Worm (Caenorhabditis elegans): ENCODE data around the gene unc-53.

Gene unc-53

DNA sequence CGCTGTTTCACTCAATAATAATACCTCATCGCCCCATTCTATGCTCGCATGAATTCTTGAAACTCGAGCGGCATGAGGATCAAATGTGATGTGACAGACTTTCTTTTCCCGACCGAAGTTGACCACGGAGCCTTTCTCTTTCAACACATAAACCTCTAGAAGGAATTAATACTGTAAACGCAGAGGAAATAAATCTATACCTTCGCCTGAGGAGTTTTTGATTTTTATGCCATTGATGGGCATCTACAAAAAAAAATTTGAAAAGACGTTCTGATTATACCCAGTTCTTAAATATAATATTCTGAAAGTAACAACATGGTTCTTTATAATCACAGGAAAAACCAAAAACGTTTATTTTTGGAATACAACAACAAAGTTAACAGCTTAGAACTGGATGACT is 7.0 kb upstream of the unc-53 start, which contains the start of gene nbs-1:
nbs-1 (minus strand) TSS at position 246 of the 400 bp plus-strand sequence.
- TF ChIP-seq tbx-11 (GFP tag; IDR thresholded peaks at IDR 0.05) (no peak), B0310.2 (tag; optimal IDR thresholded peaks at IDR 0.05) (no peak)

DNA sequence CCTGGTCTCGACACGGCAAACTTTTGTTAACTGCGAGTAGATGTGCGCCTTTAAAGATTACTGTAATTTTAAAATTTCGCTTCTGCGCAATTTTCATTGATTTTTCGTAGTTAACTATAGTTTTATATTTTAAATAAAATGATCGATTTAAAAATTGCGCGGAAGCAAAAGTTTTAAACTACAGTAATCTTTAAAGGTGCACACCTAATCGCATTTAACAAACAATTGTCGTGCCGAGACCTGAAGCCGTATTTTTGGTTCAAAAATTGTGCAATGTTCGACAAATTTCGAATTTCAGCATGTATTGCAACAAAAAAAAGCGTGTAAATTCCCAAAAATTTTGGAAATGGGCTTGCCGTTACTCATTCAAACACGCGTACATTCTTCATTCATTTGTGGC is 5.2 kb upstream of the unc-53 start:
- TF ChIP-seq ceh-13 (GFP tag; optimal IDR thresholded peaks at IDR 0.05) (no peak), tra-4 (tag; optimal IDR thresholded peaks at IDR 0.05) (no peak), hmg-4 (GFP tag; optimal IDR thresholded peaks at IDR 0.05) (no peak), ceh-36 (tag; optimal IDR thresholded peaks at IDR 0.05) (no peak), F13C5.2 (tag; optimal IDR thresholded peaks at IDR 0.05) (no peak), aly-1 (tag; optimal IDR thresholded peaks at IDR 0.05) (no peak), hnd-1 (tag; optimal IDR thresholded peaks at IDR 0.05) (no peak)

DNA sequence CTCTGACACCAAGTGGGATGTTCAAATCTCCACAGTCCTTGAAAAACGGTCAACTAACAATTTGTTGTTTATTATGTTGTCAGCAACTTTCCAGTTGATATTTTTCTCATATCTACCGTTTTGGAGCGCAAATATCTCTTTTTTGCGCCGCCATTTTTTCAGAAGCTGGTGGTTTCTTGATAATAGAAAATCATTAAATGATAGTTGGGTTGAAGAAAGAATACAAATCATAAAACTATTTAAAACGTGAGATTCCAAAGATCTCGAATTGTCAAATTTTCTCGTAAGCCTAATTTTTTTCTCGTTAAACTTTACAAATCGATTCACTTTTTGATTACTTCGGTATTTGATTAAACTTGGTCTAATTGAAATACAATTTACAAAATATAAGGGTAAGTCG is 3.2 kb upstream of the unc-53 start, which contains the start of gene rpl-42:
rpl-42 (plus strand) TSS at position 301 of the 400 bp plus-strand sequence.
- TF ChIP-seq sea-1 (GFP tag; conservative IDR thresholded peaks at IDR 0.05) (no peak), pes-1 (GFP tag; IDR thresholded peaks at IDR 0.05) (no peak), aly-1 (tag; optimal IDR thresholded peaks at IDR 0.05) (no peak), hmg-4 (GFP tag; optimal IDR thresholded peaks at IDR 0.05) (no peak), flt-1 (GFP tag; IDR thresholded peaks at IDR 0.05) (no peak), ets-7 (tag; optimal IDR thresholded peaks at IDR 0.05) (no peak), tra-4 (tag; optimal IDR thresholded peaks at IDR 0.05) (no peak)

DNA sequence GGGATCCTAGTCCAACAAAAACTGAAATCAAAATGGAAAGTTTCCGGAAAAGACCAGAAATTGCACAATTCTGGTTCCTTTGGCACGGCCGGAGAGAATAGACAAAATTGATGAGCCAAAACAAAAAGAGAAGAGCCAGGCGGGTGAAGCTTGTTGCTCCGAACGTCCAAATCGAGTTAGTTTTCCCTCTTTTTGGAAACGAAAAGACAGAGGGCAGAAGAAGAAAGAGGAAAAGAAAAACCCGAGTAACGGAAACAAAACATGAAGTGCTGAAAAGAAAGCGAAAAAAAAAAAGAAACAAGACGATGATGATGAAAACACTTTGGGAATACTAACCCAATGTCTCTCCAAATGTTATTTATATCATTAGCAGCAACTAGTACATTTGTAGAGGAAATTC is 2.3 kb upstream of the unc-53 start:
- TF ChIP-seq ceh-36 (tag; optimal IDR thresholded peaks at IDR 0.05) (no peak), tbx-37 (GFP tag; conservative IDR thresholded peaks at IDR 0.05) (no peak)

DNA sequence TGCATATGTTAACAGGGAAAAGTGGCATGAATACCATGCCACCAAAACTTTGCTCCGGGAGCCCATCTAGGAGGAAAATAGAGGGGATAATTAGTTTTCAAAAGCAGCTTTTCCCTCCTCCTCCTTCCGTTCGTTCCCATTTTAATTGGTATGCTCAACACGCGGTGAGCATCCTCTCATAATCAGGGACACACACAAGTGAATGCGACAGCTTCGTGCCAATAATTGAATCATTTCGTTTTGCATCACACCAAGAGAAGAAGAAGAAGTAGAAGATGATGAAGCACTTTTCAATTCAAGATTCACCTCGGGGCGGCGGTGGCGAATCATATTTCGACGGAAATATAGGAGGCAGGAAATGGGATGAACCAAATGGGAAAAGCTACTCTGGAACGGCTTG is 1.1 kb downstream of the unc-53 start:
- TF ChIP-seq flt-1 (GFP tag; IDR thresholded peaks at IDR 0.05), result no peak
- TF ChIP-seq scrt-1 (GFP tag; IDR thresholded peaks at IDR 0.05), result 0 out of 2 replicates have a peak, but pooled peaks have one; percentile 18
- no peak for TF ChIP-seq ets-7 (tag; optimal IDR thresholded peaks at IDR 0.05)

DNA sequence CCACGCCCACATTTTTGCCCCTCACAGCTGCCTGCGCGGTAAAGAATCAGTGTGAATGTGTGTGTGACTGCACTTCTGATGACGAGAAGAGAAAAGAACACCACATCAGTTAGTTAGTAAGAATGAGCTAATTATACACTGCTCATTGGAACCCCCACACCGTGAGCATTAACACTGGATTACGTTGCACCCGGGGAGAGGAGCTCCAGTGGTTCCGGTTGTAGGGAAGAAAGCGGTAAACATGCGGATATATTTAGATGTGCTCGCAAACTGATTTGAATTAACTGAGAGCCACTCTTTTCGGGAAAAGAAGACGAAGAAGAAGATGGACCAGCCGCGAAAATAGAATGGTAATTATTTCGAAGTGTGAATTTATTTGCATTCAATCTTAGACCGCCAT is 2.5 kb downstream of the unc-53 start:
- TF ChIP-seq flt-1 (GFP tag; IDR thresholded peaks at IDR 0.05) (no peak), tra-4 (tag; optimal IDR thresholded peaks at IDR 0.05) (no peak), ets-7 (tag; optimal IDR thresholded peaks at IDR 0.05) (no peak), tbx-11 (GFP tag; IDR thresholded peaks at IDR 0.05) (no peak), tbx-37 (GFP tag; conservative IDR thresholded peaks at IDR 0.05) (no peak), hmg-4 (GFP tag; optimal IDR thresholded peaks at IDR 0.05) (no peak), hnd-1 (tag; optimal IDR thresholded peaks at IDR 0.05) (no peak), ceh-13 (GFP tag; optimal IDR thresholded peaks at IDR 0.05) (no peak), scrt-1 (GFP tag; IDR thresholded peaks at IDR 0.05) (no peak)

DNA sequence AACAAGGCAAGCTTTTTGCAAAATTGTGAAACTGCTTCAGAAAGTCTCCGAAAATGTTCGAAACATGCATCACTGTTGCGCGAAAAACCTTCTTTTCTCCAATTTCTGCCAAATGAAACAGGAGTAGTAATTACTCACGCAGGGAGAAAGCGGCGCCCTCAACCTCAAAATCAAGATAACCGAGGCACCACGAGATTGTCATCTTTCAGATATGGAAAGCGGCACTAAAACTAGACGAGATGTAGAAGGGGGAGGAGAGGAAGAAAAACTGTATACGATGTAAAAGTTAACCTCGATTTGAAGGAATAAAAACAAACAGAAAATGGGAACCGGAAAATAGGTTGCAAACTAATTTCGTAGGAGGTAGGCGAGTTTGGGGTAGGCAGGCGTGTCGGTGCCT is 12.7 kb downstream of the unc-53 start:
- no peak for TF ChIP-seq tbx-11 (GFP tag; IDR thresholded peaks at IDR 0.05)
- no peak for TF ChIP-seq flt-1 (GFP tag; IDR thresholded peaks at IDR 0.05)
- TF ChIP-seq aly-1 (tag; optimal IDR thresholded peaks at IDR 0.05), result no peak
- no peak for TF ChIP-seq tra-4 (tag; optimal IDR thresholded peaks at IDR 0.05)
- TF ChIP-seq ama-1 (optimal IDR thresholded peaks at IDR 0.05), result no peak
- TF ChIP-seq sea-1 (GFP tag; conservative IDR thresholded peaks at IDR 0.05), result no peak
- TF ChIP-seq hnd-1 (tag; optimal IDR thresholded peaks at IDR 0.05), result no peak
- no peak for TF ChIP-seq B0310.2 (tag; optimal IDR thresholded peaks at IDR 0.05)
- no peak for TF ChIP-seq scrt-1 (GFP tag; IDR thresholded peaks at IDR 0.05)
- TF ChIP-seq tbx-37 (GFP tag; conservative IDR thresholded peaks at IDR 0.05), result no peak
- TF ChIP-seq pes-1 (GFP tag; IDR thresholded peaks at IDR 0.05), result no peak
- TF ChIP-seq hmg-4 (GFP tag; optimal IDR thresholded peaks at IDR 0.05), result no peak
- TF ChIP-seq ceh-36 (tag; optimal IDR thresholded peaks at IDR 0.05), result no peak
- TF ChIP-seq ets-7 (tag; optimal IDR thresholded peaks at IDR 0.05), result no peak
- no peak for TF ChIP-seq ceh-13 (GFP tag; optimal IDR thresholded peaks at IDR 0.05)
- TF ChIP-seq F13C5.2 (tag; optimal IDR thresholded peaks at IDR 0.05), result no peak
- no peak for TF ChIP-seq hmbx-1 (tag; optimal IDR thresholded peaks at IDR 0.05)

DNA sequence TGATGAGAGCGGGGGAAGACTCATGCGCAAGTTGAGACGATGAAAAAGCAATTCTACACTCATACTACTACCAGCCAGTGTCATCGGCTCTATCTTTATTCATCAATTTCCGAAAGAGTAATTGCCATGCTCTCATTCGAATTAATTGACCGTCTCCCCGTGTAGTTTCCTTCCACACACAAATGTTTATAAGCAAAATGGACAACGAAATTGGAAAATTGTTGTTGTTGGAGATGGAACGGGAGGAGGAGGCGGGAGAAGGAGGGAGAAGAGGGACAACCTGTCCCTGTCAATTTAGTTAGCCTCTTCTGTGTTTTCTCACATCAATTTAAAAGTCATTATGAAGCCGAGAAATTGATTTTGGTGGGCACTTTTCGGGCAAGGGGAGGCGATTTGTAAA is 16.7 kb downstream of the unc-53 start:
- no peak for TF ChIP-seq sea-1 (GFP tag; conservative IDR thresholded peaks at IDR 0.05)
- TF ChIP-seq hnd-1 (tag; optimal IDR thresholded peaks at IDR 0.05), result no peak
- no peak for TF ChIP-seq ceh-13 (GFP tag; optimal IDR thresholded peaks at IDR 0.05)
- no peak for TF ChIP-seq ama-1 (optimal IDR thresholded peaks at IDR 0.05)
- no peak for TF ChIP-seq tra-4 (tag; optimal IDR thresholded peaks at IDR 0.05)
- TF ChIP-seq pes-1 (GFP tag; IDR thresholded peaks at IDR 0.05), result no peak
- TF ChIP-seq hmg-4 (GFP tag; optimal IDR thresholded peaks at IDR 0.05), result no peak
- no peak for TF ChIP-seq aly-1 (tag; optimal IDR thresholded peaks at IDR 0.05)

DNA sequence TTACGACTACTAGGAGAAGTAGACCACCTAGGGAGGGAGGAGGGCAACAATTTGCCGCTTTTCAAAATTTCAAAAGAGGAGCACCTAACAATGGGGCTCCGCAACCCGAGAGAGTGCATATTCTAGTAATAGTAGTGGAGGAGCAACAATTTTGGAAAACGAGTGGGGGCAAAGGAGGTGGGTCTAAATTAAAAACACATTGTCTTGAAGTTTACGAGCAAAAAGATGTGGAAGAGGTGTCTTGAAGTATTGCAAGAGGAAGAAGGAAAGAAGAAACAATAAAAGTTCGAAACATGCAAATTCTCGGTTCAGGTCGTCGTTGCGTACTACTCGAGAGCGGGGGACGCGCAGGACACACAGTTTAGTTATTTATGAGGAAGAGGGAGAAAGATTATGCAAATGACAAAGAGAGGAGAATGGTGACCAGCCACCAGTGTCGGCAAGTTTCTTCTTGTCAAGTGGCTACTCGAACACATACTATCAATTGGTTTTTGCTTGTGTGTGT is 25.0 kb downstream of the unc-53 start:
- no peak for TF ChIP-seq ets-7 (tag; optimal IDR thresholded peaks at IDR 0.05)
- no peak for TF ChIP-seq pes-1 (GFP tag; IDR thresholded peaks at IDR 0.05)
- TF ChIP-seq B0310.2 (tag; optimal IDR thresholded peaks at IDR 0.05), result no peak
- no peak for TF ChIP-seq F13C5.2 (tag; optimal IDR thresholded peaks at IDR 0.05)
- no peak for TF ChIP-seq tra-4 (tag; optimal IDR thresholded peaks at IDR 0.05)
- TF ChIP-seq ceh-36 (tag; optimal IDR thresholded peaks at IDR 0.05), result no peak
